Worm (Caenorhabditis elegans): ENCODE results near the gene C06G3.3.

DNA sequence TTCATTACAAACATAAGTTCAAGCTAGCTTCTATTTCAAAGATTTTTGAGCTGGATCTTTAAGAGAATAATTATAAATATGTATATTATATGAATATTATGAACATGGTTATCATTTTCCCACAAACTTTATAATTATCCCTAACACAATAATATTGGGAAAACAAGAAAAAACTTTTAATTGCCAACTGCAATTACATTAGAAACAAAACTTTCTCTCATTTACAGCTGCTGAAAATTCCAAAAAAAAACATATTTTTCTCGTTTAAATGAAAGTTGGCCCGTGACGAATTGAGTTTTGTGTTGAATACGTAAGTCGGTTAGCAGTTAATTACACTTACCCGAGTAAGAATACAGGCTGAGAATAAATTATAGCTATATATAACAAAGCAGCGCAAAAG, 26.8 kb downstream of the C06G3.3 start:
- TF ChIP-seq fkh-8 (tag; optimal IDR thresholded peaks at IDR 0.05), result no peak
- TF ChIP-seq dpl-1 (GFP tag; optimal IDR thresholded peaks at IDR 0.05), result no peak
- TF ChIP-seq nhr-237 (tag; optimal IDR thresholded peaks at IDR 0.05), result no peak
- TF ChIP-seq nhr-11 (tag; optimal IDR thresholded peaks at IDR 0.05), result no peak
- no peak for TF ChIP-seq lir-3 (tag; optimal IDR thresholded peaks at IDR 0.05; ENCODE audit: poor library complexity)
- no peak for TF ChIP-seq ceh-82 (tag; optimal IDR thresholded peaks at IDR 0.05)
- no peak for TF ChIP-seq lin-39 (tag; optimal IDR thresholded peaks at IDR 0.05)
- no peak for TF ChIP-seq jun-1 (tag; optimal IDR thresholded peaks at IDR 0.05)
- no peak for TF ChIP-seq zip-4 (GFP tag; optimal IDR thresholded peaks at IDR 0.05)
- TF ChIP-seq nhr-85 (tag), result no peak
- no peak for TF ChIP-seq sptf-1 (tag; optimal IDR thresholded peaks at IDR 0.05)
- no peak for TF ChIP-seq pqm-1 (tag; optimal IDR thresholded peaks at IDR 0.05)

Data from whole organism, L1 larva.